Fruit fly (Drosophila melanogaster): ENCODE measurements around the gene CAH8.

The CAH8 gene

dm6 chr3R:22368777-22369214, 20.7 kb downstream of the CAH8 start:
- no peak for TF ChIP-seq pdm3 (GFP tag; optimal IDR thresholded peaks at IDR 0.05)
- TF ChIP-seq CG16779 (tag; optimal IDR thresholded peaks at IDR 0.05), result no peak
- TF ChIP-seq OdsH (GFP tag; optimal IDR thresholded peaks at IDR 0.05), result peak; percentile 68
- TF ChIP-seq CG8119 (GFP tag; IDR thresholded peaks at IDR 0.05), result peak; percentile 79
- TF ChIP-seq CG6808 (GFP tag; optimal IDR thresholded peaks at IDR 0.05), result no peak
- no peak for TF ChIP-seq CG4318 (GFP tag; optimal IDR thresholded peaks at IDR 0.05)
- TF ChIP-seq Eip78C (GFP tag), result peak; percentile 89
- peak; percentile 42 for TF ChIP-seq Ets96B (tag; optimal IDR thresholded peaks at IDR 0.05)
- peak; percentile 51 for TF ChIP-seq lz (GFP tag; optimal IDR thresholded peaks at IDR 0.05)
- TF ChIP-seq CG7368 (GFP tag; optimal IDR thresholded peaks at IDR 0.05), result peak; percentile 23
- peak; percentile 75 for TF ChIP-seq esn (GFP tag; optimal IDR thresholded peaks at IDR 0.05)
- TF ChIP-seq CG6276 (GFP tag; optimal IDR thresholded peaks at IDR 0.05), result no peak
- TF ChIP-seq svp (GFP tag), result peak; percentile 66
- no peak for TF ChIP-seq CG1621 (tag; optimal IDR thresholded peaks at IDR 0.05)
- TF ChIP-seq net (GFP tag; optimal IDR thresholded peaks at IDR 0.05), result peak; percentile 64
- TF ChIP-seq CG11294 (GFP tag; IDR thresholded peaks at IDR 0.05), result peak; percentile 79
- peak; percentile 53 for TF ChIP-seq Lpt (GFP tag; optimal IDR thresholded peaks at IDR 0.05)
- TF ChIP-seq Smox (GFP tag; optimal IDR thresholded peaks at IDR 0.05), result no peak
- peak; percentile 54 for TF ChIP-seq fkh (GFP tag; optimal IDR thresholded peaks at IDR 0.05)
- peak; percentile 62 for TF ChIP-seq CG6163 (GFP tag; IDR thresholded peaks at IDR 0.05)
- peak; percentile 43 for TF ChIP-seq topi (GFP tag; optimal IDR thresholded peaks at IDR 0.05)
- TF ChIP-seq fd59A (GFP tag; optimal IDR thresholded peaks at IDR 0.05), result peak; percentile 44
- peak; percentile 5 for TF ChIP-seq dsx (GFP tag; optimal IDR thresholded peaks at IDR 0.05; ENCODE audit: poor library complexity, severe bottlenecking)
- TF ChIP-seq CG31627 (GFP tag; optimal IDR thresholded peaks at IDR 0.05), result peak; percentile 46
- TF ChIP-seq CG8319 (GFP tag; optimal IDR thresholded peaks at IDR 0.05), result peak; percentile 48
- TF ChIP-seq CG11902 (GFP tag; optimal IDR thresholded peaks at IDR 0.05), result peak; percentile 2
- peak; percentile 58 for TF ChIP-seq achi (GFP tag; optimal IDR thresholded peaks at IDR 0.05)
- peak; percentile 72 for TF ChIP-seq acj6 (GFP tag; optimal IDR thresholded peaks at IDR 0.05)
- TF ChIP-seq Blimp-1 (GFP tag; optimal IDR thresholded peaks at IDR 0.05), result no peak
- peak; percentile 50 for TF ChIP-seq cyc (GFP tag; optimal IDR thresholded peaks at IDR 0.05)
- peak; percentile 66 for TF ChIP-seq Met (GFP tag; optimal IDR thresholded peaks at IDR 0.05)
- peak; percentile 82 for TF ChIP-seq CG15336 (GFP tag; IDR thresholded peaks at IDR 0.05)
- TF ChIP-seq CG6792 (GFP tag; optimal IDR thresholded peaks at IDR 0.05), result peak; percentile 56
- no peak for TF ChIP-seq ss (GFP tag; optimal IDR thresholded peaks at IDR 0.05)
- no peak for TF ChIP-seq CG6854 (GFP tag; optimal IDR thresholded peaks at IDR 0.05)
- peak; percentile 39 for TF ChIP-seq CG3032 (tag; optimal IDR thresholded peaks at IDR 0.05)
- peak; percentile 39 for TF ChIP-seq CG10669 (GFP tag; optimal IDR thresholded peaks at IDR 0.05)
- no peak for TF ChIP-seq Sox15 (GFP tag; optimal IDR thresholded peaks at IDR 0.05)
- peak; percentile 38 for TF ChIP-seq Sox14 (GFP tag; optimal IDR thresholded peaks at IDR 0.05)
- peak; percentile 61 for TF ChIP-seq Gug (GFP tag; IDR thresholded peaks at IDR 0.05)
- TF ChIP-seq Eip75B (GFP tag; optimal IDR thresholded peaks at IDR 0.05), result peak; percentile 60
- peak; percentile 89 for TF ChIP-seq eg (GFP tag; IDR thresholded peaks at IDR 0.05)
- no peak for TF ChIP-seq Hr38 (GFP tag; optimal IDR thresholded peaks at IDR 0.05)
- peak; percentile 36 for TF ChIP-seq Eip93F (GFP tag; optimal IDR thresholded peaks at IDR 0.05)
- TF ChIP-seq Sox102F (GFP tag; optimal IDR thresholded peaks at IDR 0.05), result peak; percentile 74
- TF ChIP-seq CG3919 (GFP tag; optimal IDR thresholded peaks at IDR 0.05), result peak; percentile 60
- TF ChIP-seq CG8632 (GFP tag; optimal IDR thresholded peaks at IDR 0.05), result peak; percentile 52
- no peak for TF ChIP-seq dac (GFP tag; optimal IDR thresholded peaks at IDR 0.05)
- TF ChIP-seq Ets21C (GFP tag; optimal IDR thresholded peaks at IDR 0.05), result no peak
- TF ChIP-seq CG11762 (GFP tag; optimal IDR thresholded peaks at IDR 0.05; ENCODE audit: insufficient read depth), result peak; percentile 13
- TF ChIP-seq CG9139 (GFP tag; optimal IDR thresholded peaks at IDR 0.05), result no peak
- TF ChIP-seq vri (GFP tag; optimal IDR thresholded peaks at IDR 0.05), result peak; percentile 2
- peak; percentile 53 for TF ChIP-seq CG34406 (GFP tag; optimal IDR thresholded peaks at IDR 0.05)

Measured in whole organism, prepupa.